Worm (Caenorhabditis elegans) whole organism, L4 larva: Measurements from ENCODE around the gene M7.12.

Source experiments
- D1046.2 ChIP-seq: fragments of 200-800 bp; sonication (Bioruptor generic); IDR thresholded peaks from 2 replicates; pipeline ENCODE4 v1.3.6; 2022; ENCODE audit warnings: missing genetic modification characterization, missing compliant biosample characterization
- F10B5.3 ChIP-seq: sonication (generic microtip); optimal IDR thresholded peaks from 2 replicates; lab custom pipeline; 2016; ENCODE audit warnings: mild to moderate bottlenecking, missing genetic modification characterization, missing compliant biosample characterization
- F44E2.7 ChIP-seq: fragments of 200-800 bp; sonication (Bioruptor generic); IDR thresholded peaks from 2 replicates; pipeline ENCODE4 v2.1.2; 2022; ENCODE audit warnings: missing genetic modification characterization, missing compliant biosample characterization
- R02D3.7 ChIP-seq: fragments of 150-350 bp; sonication (generic microtip); optimal IDR thresholded peaks from 3 replicates; lab custom pipeline; 2014; ENCODE audit warnings: missing biosample characterization, missing genetic modification characterization
- T26A8.4 ChIP-seq: fragments of 200-800 bp; sonication (Bioruptor generic); IDR thresholded peaks from 2 replicates; pipeline ENCODE4 v1.3.6; 2022; ENCODE audit warnings: missing genetic modification characterization, missing compliant biosample characterization
- Y48G9A.11 ChIP-seq: fragments of 200-800 bp; sonication (Bioruptor generic); IDR thresholded peaks from 2 replicates; pipeline ENCODE4 v1.3.6; 2022; ENCODE audit warnings: missing genetic modification reagents, missing genetic modification characterization, missing compliant biosample characterization
- Y75B8A.6 ChIP-seq: fragments of 200-800 bp; sonication (Bioruptor generic); IDR thresholded peaks from 2 replicates; pipeline ENCODE4 v1.3.6; 2022; ENCODE audit warnings: missing genetic modification reagents, missing genetic modification characterization, missing compliant biosample characterization
- ceh-20 ChIP-seq: fragments of 200-800 bp; sonication (Bioruptor generic); IDR thresholded peaks from 2 replicates; pipeline ENCODE4 v1.3.6; 2022; ENCODE audit warnings: missing genetic modification reagents, missing genetic modification characterization, missing compliant biosample characterization
- ceh-28 ChIP-seq: fragments of 150-350 bp; optimal IDR thresholded peaks from 2 replicates; lab custom pipeline; 2014; ENCODE audit warnings: missing biosample characterization, missing genetic modification reagents, missing genetic modification characterization
- ceh-32 ChIP-seq: sonication (generic microtip); optimal IDR thresholded peaks from 2 replicates; lab custom pipeline; 2016; ENCODE audit warnings: mild to moderate bottlenecking, missing genetic modification characterization, missing compliant biosample characterization; ENCODE audit not compliant: poor library complexity
- ceh-62 ChIP-seq: sonication (generic microtip); optimal IDR thresholded peaks from 2 replicates; lab custom pipeline; 2017; ENCODE audit warnings: missing biosample characterization, missing genetic modification characterization
- ces-1 ChIP-seq: fragments of 150-350 bp; sonication (generic microtip); optimal IDR thresholded peaks from 4 replicates; lab custom pipeline; 2014; ENCODE audit warnings: missing biosample characterization, missing genetic modification reagents, missing genetic modification characterization
- daf-12 ChIP-seq: fragments of 150-350 bp; optimal IDR thresholded peaks from 2 replicates; lab custom pipeline; 2014; ENCODE audit warnings: missing biosample characterization, missing genetic modification reagents, missing genetic modification characterization
- daf-19 ChIP-seq: fragments of 200-800 bp; sonication (Bioruptor generic); conservative IDR thresholded peaks from 2 replicates; pipeline ENCODE4 v1.3.6; 2022; ENCODE audit warnings: missing genetic modification characterization, missing compliant biosample characterization
- dpl-1 ChIP-seq: fragments of 150-350 bp; optimal IDR thresholded peaks from 2 replicates; lab custom pipeline; 2014; ENCODE audit warnings: missing biosample characterization, missing genetic modification reagents, missing genetic modification characterization
- egl-27 ChIP-seq: sonication (generic microtip); optimal IDR thresholded peaks from 3 replicates; lab custom pipeline; 2017; ENCODE audit warnings: missing biosample characterization, missing genetic modification reagents, missing genetic modification characterization
- gei-8 ChIP-seq: fragments of 200-800 bp; sonication (Bioruptor generic); optimal IDR thresholded peaks from 2 replicates; lab custom pipeline; 2018; ENCODE audit warnings: mild to moderate bottlenecking, missing genetic modification characterization, missing compliant biosample characterization
- hif-1 ChIP-seq, 2 experiments: sonication (generic microtip); optimal IDR thresholded peaks; 2 replicates each; lab custom pipeline; 2016 to 2017; ENCODE audit warnings: missing compliant biosample characterization in 2 of 2, missing genetic modification characterization in 2 of 2, missing genetic modification reagents in 2 of 2, missing genotype in 2 of 2, mild to moderate bottlenecking in 1 of 2
- hlh-11 ChIP-seq: fragments of 200-800 bp; sonication (Bioruptor generic); optimal IDR thresholded peaks from 2 replicates; lab custom pipeline; 2018; ENCODE audit warnings: mild to moderate bottlenecking, missing genetic modification characterization, missing compliant biosample characterization
- hlh-30 ChIP-seq: sonication (generic microtip); optimal IDR thresholded peaks from 2 replicates; lab custom pipeline; 2017; ENCODE audit warnings: antibody characterized with exemption, mild to moderate bottlenecking, missing genetic modification characterization, missing compliant biosample characterization; ENCODE audit not compliant: insufficient read depth
- lin-1 ChIP-seq: fragments of 200-800 bp; sonication (Bioruptor generic); IDR thresholded peaks from 2 replicates; pipeline ENCODE4 v1.3.6; 2022; ENCODE audit warnings: missing genetic modification reagents, missing genetic modification characterization, missing compliant biosample characterization
- lin-38 ChIP-seq: fragments of 200-800 bp; sonication (Bioruptor generic); IDR thresholded peaks from 2 replicates; pipeline ENCODE4 v1.3.6; 2022; ENCODE audit warnings: missing genetic modification reagents, missing genetic modification characterization, missing compliant biosample characterization
- lsy-2 ChIP-seq, 2 experiments: fragments of 150-350 bp in 1 of 2; sonication (generic microtip) in 1 of 2; optimal IDR thresholded peaks; 2 replicates each; lab custom pipeline; 2014 to 2017; ENCODE audit warnings: missing biosample characterization in 2 of 2, missing genetic modification characterization in 2 of 2
- madf-9 ChIP-seq: fragments of 200-800 bp; sonication (Bioruptor generic); conservative IDR thresholded peaks from 2 replicates; pipeline ENCODE4 v1.3.6; 2022; ENCODE audit warnings: missing genetic modification reagents, missing genetic modification characterization, missing compliant biosample characterization
- mdl-1 ChIP-seq, 2 experiments: fragments of 150-350 bp in 1 of 2; sonication (generic microtip) in 1 of 2; optimal IDR thresholded peaks; 2 replicates each; lab custom pipeline; 2014 to 2017; ENCODE audit warnings: missing biosample characterization in 2 of 2, missing genetic modification characterization in 2 of 2
- mdt-29 ChIP-seq: fragments of 200-800 bp; sonication (Bioruptor generic); IDR thresholded peaks from 2 replicates; pipeline ENCODE4 v1.3.6; 2022; ENCODE audit warnings: missing genetic modification reagents, missing genetic modification characterization, missing compliant biosample characterization
- mes-2 ChIP-seq: sonication (generic microtip); optimal IDR thresholded peaks from 2 replicates; lab custom pipeline; 2016; ENCODE audit warnings: missing genotype, mild to moderate bottlenecking, missing genetic modification characterization, missing compliant biosample characterization; ENCODE audit not compliant: poor library complexity, severe bottlenecking
- mxl-3 ChIP-seq: fragments of 200-800 bp; sonication (Bioruptor generic); optimal IDR thresholded peaks from 2 replicates; lab custom pipeline; 2018; ENCODE audit warnings: mild to moderate bottlenecking, missing genetic modification characterization, missing compliant biosample characterization
- nhr-11 ChIP-seq: fragments of 150-350 bp; optimal IDR thresholded peaks from 2 replicates; lab custom pipeline; 2014; ENCODE audit warnings: missing biosample characterization, missing genetic modification characterization
- nhr-111 ChIP-seq: fragments of 200-800 bp; sonication (Bioruptor generic); optimal IDR thresholded peaks from 2 replicates; lab custom pipeline; 2018; ENCODE audit warnings: mild to moderate bottlenecking, missing genetic modification characterization, missing compliant biosample characterization
- nhr-237 ChIP-seq: sonication (generic microtip); optimal IDR thresholded peaks from 2 replicates; lab custom pipeline; 2017; ENCODE audit warnings: missing biosample characterization, missing genetic modification characterization
- nhr-28 ChIP-seq: fragments of 150-350 bp; optimal IDR thresholded peaks from 2 replicates; lab custom pipeline; 2014; ENCODE audit warnings: missing biosample characterization, missing genetic modification characterization
- nhr-42 ChIP-seq: fragments of 200-800 bp; sonication (Bioruptor generic); IDR thresholded peaks from 2 replicates; pipeline ENCODE4 v1.3.6; 2022; ENCODE audit warnings: missing genetic modification characterization, missing compliant biosample characterization
- nhr-48 ChIP-seq: sonication (generic microtip); optimal IDR thresholded peaks from 2 replicates; lab custom pipeline; 2016; ENCODE audit warnings: mild to moderate bottlenecking, missing genetic modification characterization, missing compliant biosample characterization
- pha-4 ChIP-seq, 2 experiments: fragments of 150-350 bp in 1 of 2; fragments of 200-800 bp in 1 of 2; sonication (Bioruptor generic) in 1 of 2; IDR thresholded peaks in 1 of 2; optimal IDR thresholded peaks in 1 of 2; 2 replicates each; pipeline versions ENCODE4 v1.3.6 to Lab custom; 2014 to 2022; ENCODE audit warnings: missing genetic modification characterization in 2 of 2, missing genetic modification reagents in 2 of 2, missing biosample characterization in 1 of 2, missing compliant biosample characterization in 1 of 2
- rbr-2 ChIP-seq: sonication (generic microtip); optimal IDR thresholded peaks from 2 replicates; lab custom pipeline; 2016; ENCODE audit warnings: missing genotype, missing genetic modification characterization, missing compliant biosample characterization
- saeg-2 ChIP-seq: fragments of 200-800 bp; sonication (Bioruptor generic); IDR thresholded peaks from 2 replicates; pipeline ENCODE4 v1.3.6; 2022; ENCODE audit warnings: missing genetic modification reagents, missing genetic modification characterization, missing compliant biosample characterization
- skn-1 ChIP-seq: fragments of 150-350 bp; optimal IDR thresholded peaks from 2 replicates; lab custom pipeline; 2014; ENCODE audit warnings: missing biosample characterization, missing genetic modification characterization
- snpc-1.2 ChIP-seq: fragments of 200-800 bp; sonication (Bioruptor generic); IDR thresholded peaks from 2 replicates; pipeline ENCODE4 v1.3.6; 2022; ENCODE audit warnings: missing genetic modification reagents, missing genetic modification characterization, missing compliant biosample characterization
- tag-97 ChIP-seq: fragments of 200-800 bp; sonication (Bioruptor generic); IDR thresholded peaks from 2 replicates; pipeline ENCODE4 v1.3.6; 2022; ENCODE audit warnings: missing genetic modification characterization, missing compliant biosample characterization
- unc-130 ChIP-seq: sonication (generic microtip); optimal IDR thresholded peaks from 2 replicates; lab custom pipeline; 2016; ENCODE audit warnings: missing genetic modification reagents, missing genetic modification characterization, missing compliant biosample characterization
- vab-7 ChIP-seq: fragments of 200-800 bp; sonication (Bioruptor generic); IDR thresholded peaks from 2 replicates; pipeline ENCODE4 v1.3.6; 2022; ENCODE audit warnings: missing genetic modification reagents, missing genetic modification characterization, missing compliant biosample characterization
- zfp-2 ChIP-seq: sonication (generic microtip); optimal IDR thresholded peaks from 2 replicates; lab custom pipeline; 2016; ENCODE audit warnings: mild to moderate bottlenecking, missing genetic modification characterization, missing compliant biosample characterization
- zip-11 ChIP-seq: fragments of 200-800 bp; sonication (Bioruptor generic); IDR thresholded peaks from 2 replicates; pipeline ENCODE4 v1.3.6; 2022; ENCODE audit warnings: missing genetic modification characterization, missing compliant biosample characterization

M7.12 gene

ce11 chrIV:11089527-11089926, 8.3 kb downstream of the M7.12 start, which contains the start of gene M7.7:
M7.7 (plus strand) TSS chrIV:11089827.
- no peak for TF ChIP-seq hlh-30 (tag; lab: Kevin White, UChicago)
- TF ChIP-seq T26A8.4 (GFP tag; lab: Robert Waterston, UW), result no peak
- TF ChIP-seq snpc-1.2 (GFP tag; lab: Robert Waterston, UW), result no peak
- TF ChIP-seq vab-7 (GFP tag; lab: Robert Waterston, UW), result no peak
- no peak for TF ChIP-seq nhr-237 (tag; lab: Kevin White, UChicago)
- TF ChIP-seq tag-97, result no peak

- TF ChIP-seq ceh-32 (tag; lab: Kevin White, UChicago), result no peak
- 0 out of 2 replicates have a peak, but pooled peaks have one; percentile 21 for TF ChIP-seq lin-38 (GFP tag; lab: Robert Waterston, UW)
- peak in 1 of 2 experiments; percentile 56 for TF ChIP-seq lsy-2 (tag; optimal IDR thresholded peaks at IDR 0.05; lab: Kevin White, UChicago)
- no peak for TF ChIP-seq hif-1 (tag; optimal IDR thresholded peaks at IDR 0.05; lab: Kevin White, UChicago)
- TF ChIP-seq zip-11 (GFP tag; lab: Robert Waterston, UW), result no peak
- TF ChIP-seq R02D3.7, result no peak
- TF ChIP-seq nhr-111 (GFP tag; lab: Kevin White, UChicago), result no peak
- TF ChIP-seq rbr-2 (tag; lab: Kevin White, UChicago), result no peak
- TF ChIP-seq unc-130, result no peak
- TF ChIP-seq daf-19 (GFP tag; lab: Robert Waterston, UW), result no peak
Observed at ce11 chrIV:11083609-11084008, 14.2 kb downstream of the M7.12 start, which contains the start of gene klc-1. klc-1 (plus strand) TSS chrIV:11083735.

ce11 chrIV:11082789-11083235, 15.0 kb downstream of the M7.12 start:
- TF ChIP-seq egl-27, result no peak
- TF ChIP-seq mxl-3 (GFP tag; lab: Kevin White, UChicago), result peak; percentile 82
- peak; percentile 97 for TF ChIP-seq hlh-11
- TF ChIP-seq lin-1, result no peak
- peak; percentile 76; the same call in 1 of the 2 replicates for TF ChIP-seq mdt-29 (GFP tag; lab: Robert Waterston, UW)
- TF ChIP-seq mdl-1 (tag; optimal IDR thresholded peaks at IDR 0.05; lab: Kevin White, UChicago), result peak; percentile 40 to 92
- TF ChIP-seq Y48G9A.11 (GFP tag; lab: Robert Waterston, UW), result no peak
- no peak for TF ChIP-seq Y75B8A.6 (GFP tag; lab: Robert Waterston, UW)
- TF ChIP-seq D1046.2 (GFP tag; lab: Robert Waterston, UW), result no peak
- peak; percentile 82 for TF ChIP-seq pha-4 (GFP tag; IDR thresholded peaks at IDR 0.05; lab: Robert Waterston, UW)
- no peak for TF ChIP-seq pha-4 (tag; optimal IDR thresholded peaks at IDR 0.05; lab: Kevin White, UChicago)
- 0 out of 2 replicates have a peak, but pooled peaks have one; percentile 10 for TF ChIP-seq F44E2.7 (GFP tag; lab: Robert Waterston, UW)
- TF ChIP-seq mes-2 (tag; lab: Kevin White, UChicago), result peak; percentile 67
- TF ChIP-seq madf-9 (GFP tag; lab: Robert Waterston, UW), result peak; percentile 27; the same call in 1 of the 2 replicates
- peak; percentile 38; the same call in 1 of the 2 replicates for TF ChIP-seq snpc-1.2 (GFP tag; lab: Robert Waterston, UW)
- peak; percentile 63 for TF ChIP-seq zfp-2 (tag; lab: Kevin White, UChicago)
- TF ChIP-seq lsy-2 (tag; optimal IDR thresholded peaks at IDR 0.05; lab: Kevin White, UChicago), result peak; percentile 86 to 93
- peak; percentile 28 for TF ChIP-seq unc-130
- no peak for TF ChIP-seq ceh-62 (tag; lab: Kevin White, UChicago)
- TF ChIP-seq skn-1 (tag; lab: Kevin White, UChicago), result peak; percentile 66
- no peak for TF ChIP-seq F10B5.3
- TF ChIP-seq rbr-2 (tag; lab: Kevin White, UChicago), result peak; percentile 96
- peak; percentile 89 for TF ChIP-seq ceh-20 (GFP tag; lab: Robert Waterston, UW)
- peak; percentile 65 for TF ChIP-seq dpl-1 (GFP tag; lab: Kevin White, UChicago)
- peak; percentile 89 for TF ChIP-seq nhr-42 (GFP tag; lab: Robert Waterston, UW)
- TF ChIP-seq ceh-28 (tag; lab: Kevin White, UChicago), result peak; percentile 90
- peak; percentile 68 for TF ChIP-seq ceh-32 (tag; lab: Kevin White, UChicago)
- peak; percentile 83 for TF ChIP-seq gei-8
- no peak for TF ChIP-seq R02D3.7
- peak; percentile 88 for TF ChIP-seq nhr-28 (tag; lab: Kevin White, UChicago)
- no peak for TF ChIP-seq zip-11 (GFP tag; lab: Robert Waterston, UW)
- TF ChIP-seq saeg-2 (GFP tag; lab: Robert Waterston, UW), result no peak
- TF ChIP-seq nhr-11 (tag; lab: Kevin White, UChicago), result peak; percentile 96
- peak; percentile 13 for TF ChIP-seq daf-12
- TF ChIP-seq ces-1 (GFP tag; lab: Kevin White, UChicago), result peak; percentile 81
- TF ChIP-seq nhr-48 (tag; lab: Kevin White, UChicago), result peak; percentile 91
